Fruit fly (Drosophila melanogaster) whole organism: ENCODE results near the gene CG9970.

Source experiments
- Dll ChIP-seq: fragments of >200 bp; optimal IDR thresholded peaks from 2 replicates; lab custom pipeline; 2017
- EcR ChIP-seq, 2 experiments: fragments of >200 bp; optimal IDR thresholded peaks; 2 replicates each; lab custom pipeline; 2017; ENCODE audit warnings: missing biosample characterization in 2 of 2, missing genetic modification characterization in 2 of 2, missing genetic modification reagents in 2 of 2
- pan ChIP-seq: fragments of >200 bp; optimal IDR thresholded peaks from 2 replicates; lab custom pipeline; 2017
- psq ChIP-seq: fragments of >200 bp; optimal IDR thresholded peaks from 2 replicates; lab custom pipeline; 2017

dm6 chr3L:2960949-2961584 is 44.6 kb upstream of the CG9970 start, which contains the start of the genes CG34025 and Or63a:
- TF ChIP-seq Dll (lab: Kevin White, UChicago) (no peak), pan (lab: Kevin White, UChicago) (no peak), EcR (GFP tag; optimal IDR thresholded peaks at IDR 0.05; lab: Kevin White, UChicago) (no peak), psq (lab: Kevin White, UChicago) (no peak)
